Worm (Caenorhabditis elegans): ENCODE results near the gene sel-15.

Gene sel-15

ce11 chrIII:665173-665757 is 31.0 kb downstream of the sel-15 start, which contains the start of gene C09F5.3:
TSS of gene C09F5.3 (minus strand) at chrIII:665266.
- no peak for TF ChIP-seq B0310.2 (tag; optimal IDR thresholded peaks at IDR 0.05)

ce11 chrIII:658357-658756 is 37.9 kb downstream of the sel-15 start, which contains the start of gene C09F5.1:
TSS of gene C09F5.1 (plus strand) at chrIII:658709.
- no peak for TF ChIP-seq aly-1 (tag; optimal IDR thresholded peaks at IDR 0.05)
- TF ChIP-seq tbx-11 (GFP tag; IDR thresholded peaks at IDR 0.05): no peak
- no peak for TF ChIP-seq hnd-1 (tag; optimal IDR thresholded peaks at IDR 0.05)
- no peak for TF ChIP-seq scrt-1 (GFP tag; IDR thresholded peaks at IDR 0.05)
- TF ChIP-seq tbx-37 (GFP tag; conservative IDR thresholded peaks at IDR 0.05): no peak
- no peak for TF ChIP-seq flt-1 (GFP tag; IDR thresholded peaks at IDR 0.05)
- TF ChIP-seq ama-1 (optimal IDR thresholded peaks at IDR 0.05): no peak
- TF ChIP-seq sea-1 (GFP tag; conservative IDR thresholded peaks at IDR 0.05): no peak
- no peak for TF ChIP-seq hmg-4 (GFP tag; optimal IDR thresholded peaks at IDR 0.05)
- no peak for TF ChIP-seq tra-4 (tag; optimal IDR thresholded peaks at IDR 0.05)
- no peak for TF ChIP-seq F13C5.2 (tag; optimal IDR thresholded peaks at IDR 0.05)
- TF ChIP-seq ets-7 (tag; optimal IDR thresholded peaks at IDR 0.05): no peak

ce11 chrIII:657241-657640 is 39.0 kb downstream of the sel-15 start:
- TF ChIP-seq flt-1 (GFP tag; IDR thresholded peaks at IDR 0.05) (no peak), ceh-36 (tag; optimal IDR thresholded peaks at IDR 0.05) (peak; percentile 20), hmbx-1 (tag; optimal IDR thresholded peaks at IDR 0.05) (no peak), tbx-37 (GFP tag; conservative IDR thresholded peaks at IDR 0.05) (no peak), ceh-13 (GFP tag; optimal IDR thresholded peaks at IDR 0.05) (no peak)

- TF ChIP-seq B0310.2 (tag; optimal IDR thresholded peaks at IDR 0.05): no peak
- no peak for TF ChIP-seq hmg-4 (GFP tag; optimal IDR thresholded peaks at IDR 0.05)
- TF ChIP-seq scrt-1 (GFP tag; IDR thresholded peaks at IDR 0.05): no peak
- TF ChIP-seq tbx-11 (GFP tag; IDR thresholded peaks at IDR 0.05): no peak
- TF ChIP-seq ets-7 (tag; optimal IDR thresholded peaks at IDR 0.05): no peak
- TF ChIP-seq sea-1 (GFP tag; conservative IDR thresholded peaks at IDR 0.05): no peak
- no peak for TF ChIP-seq tra-4 (tag; optimal IDR thresholded peaks at IDR 0.05)
- no peak for TF ChIP-seq hmbx-1 (tag; optimal IDR thresholded peaks at IDR 0.05)
- TF ChIP-seq flt-1 (GFP tag; IDR thresholded peaks at IDR 0.05): no peak
- no peak for TF ChIP-seq pes-1 (GFP tag; IDR thresholded peaks at IDR 0.05)
- TF ChIP-seq ama-1 (optimal IDR thresholded peaks at IDR 0.05): no peak
- TF ChIP-seq aly-1 (tag; optimal IDR thresholded peaks at IDR 0.05): no peak
Measured at ce11 chrIII:656660-657059, 39.6 kb downstream of the sel-15 start.

- TF ChIP-seq ceh-13 (GFP tag; optimal IDR thresholded peaks at IDR 0.05) (no peak), ama-1 (optimal IDR thresholded peaks at IDR 0.05) (no peak), tbx-11 (GFP tag; IDR thresholded peaks at IDR 0.05) (no peak), scrt-1 (GFP tag; IDR thresholded peaks at IDR 0.05) (no peak), aly-1 (tag; optimal IDR thresholded peaks at IDR 0.05) (no peak), sea-1 (GFP tag; conservative IDR thresholded peaks at IDR 0.05) (no peak), hnd-1 (tag; optimal IDR thresholded peaks at IDR 0.05) (no peak), B0310.2 (tag; optimal IDR thresholded peaks at IDR 0.05) (no peak), tbx-37 (GFP tag; conservative IDR thresholded peaks at IDR 0.05) (no peak), hmg-4 (GFP tag; optimal IDR thresholded peaks at IDR 0.05) (no peak), F13C5.2 (tag; optimal IDR thresholded peaks at IDR 0.05) (no peak)
Measured at ce11 chrIII:654365-654764, 41.9 kb downstream of the sel-15 start.

- TF ChIP-seq flt-1 (GFP tag; IDR thresholded peaks at IDR 0.05) (no peak), ama-1 (optimal IDR thresholded peaks at IDR 0.05) (no peak), hmbx-1 (tag; optimal IDR thresholded peaks at IDR 0.05) (no peak), tra-4 (tag; optimal IDR thresholded peaks at IDR 0.05) (no peak), sea-1 (GFP tag; conservative IDR thresholded peaks at IDR 0.05) (no peak), tbx-37 (GFP tag; conservative IDR thresholded peaks at IDR 0.05) (no peak), ceh-36 (tag; optimal IDR thresholded peaks at IDR 0.05) (no peak), B0310.2 (tag; optimal IDR thresholded peaks at IDR 0.05) (no peak), ets-7 (tag; optimal IDR thresholded peaks at IDR 0.05) (no peak), pes-1 (GFP tag; IDR thresholded peaks at IDR 0.05) (no peak), hnd-1 (tag; optimal IDR thresholded peaks at IDR 0.05) (no peak)
Measured at ce11 chrIII:651587-651986, 44.7 kb downstream of the sel-15 start.

- TF ChIP-seq scrt-1 (GFP tag; IDR thresholded peaks at IDR 0.05) (no peak), pes-1 (GFP tag; IDR thresholded peaks at IDR 0.05) (no peak), B0310.2 (tag; optimal IDR thresholded peaks at IDR 0.05) (no peak), tbx-11 (GFP tag; IDR thresholded peaks at IDR 0.05) (no peak)
Measured at ce11 chrIII:650539-650938, 45.7 kb downstream of the sel-15 start.

ce11 chrIII:649935-650334 is 46.3 kb downstream of the sel-15 start:
- TF ChIP-seq flt-1 (GFP tag; IDR thresholded peaks at IDR 0.05) (no peak), ets-7 (tag; optimal IDR thresholded peaks at IDR 0.05) (no peak), tbx-37 (GFP tag; conservative IDR thresholded peaks at IDR 0.05) (no peak), pes-1 (GFP tag; IDR thresholded peaks at IDR 0.05) (no peak), hmg-4 (GFP tag; optimal IDR thresholded peaks at IDR 0.05) (no peak), ceh-13 (GFP tag; optimal IDR thresholded peaks at IDR 0.05) (no peak), scrt-1 (GFP tag; IDR thresholded peaks at IDR 0.05) (no peak), hmbx-1 (tag; optimal IDR thresholded peaks at IDR 0.05) (no peak), ama-1 (optimal IDR thresholded peaks at IDR 0.05) (no peak)

ce11 chrIII:647248-647647 is 49.0 kb downstream of the sel-15 start:
- TF ChIP-seq ceh-36 (tag; optimal IDR thresholded peaks at IDR 0.05) (no peak), hnd-1 (tag; optimal IDR thresholded peaks at IDR 0.05) (no peak), scrt-1 (GFP tag; IDR thresholded peaks at IDR 0.05) (no peak), sea-1 (GFP tag; conservative IDR thresholded peaks at IDR 0.05) (no peak), F13C5.2 (tag; optimal IDR thresholded peaks at IDR 0.05) (no peak), aly-1 (tag; optimal IDR thresholded peaks at IDR 0.05) (no peak), tbx-37 (GFP tag; conservative IDR thresholded peaks at IDR 0.05) (no peak), tbx-11 (GFP tag; IDR thresholded peaks at IDR 0.05) (no peak), flt-1 (GFP tag; IDR thresholded peaks at IDR 0.05) (no peak), ets-7 (tag; optimal IDR thresholded peaks at IDR 0.05) (no peak)

Data from whole organism, early embryonic.